Fruit fly (Drosophila melanogaster) S2 (cell line): Measurements from ENCODE around the gene CG13692.

Experiments
- CG8478 ChIP-seq: fragments of >200 bp; optimal IDR thresholded peaks from 2 replicates; lab custom pipeline; 2018
- CTCF ChIP-seq, 2 experiments: fragments of >200 bp; optimal IDR thresholded peaks; 2 replicates each; lab custom pipeline; 2018

DNA sequence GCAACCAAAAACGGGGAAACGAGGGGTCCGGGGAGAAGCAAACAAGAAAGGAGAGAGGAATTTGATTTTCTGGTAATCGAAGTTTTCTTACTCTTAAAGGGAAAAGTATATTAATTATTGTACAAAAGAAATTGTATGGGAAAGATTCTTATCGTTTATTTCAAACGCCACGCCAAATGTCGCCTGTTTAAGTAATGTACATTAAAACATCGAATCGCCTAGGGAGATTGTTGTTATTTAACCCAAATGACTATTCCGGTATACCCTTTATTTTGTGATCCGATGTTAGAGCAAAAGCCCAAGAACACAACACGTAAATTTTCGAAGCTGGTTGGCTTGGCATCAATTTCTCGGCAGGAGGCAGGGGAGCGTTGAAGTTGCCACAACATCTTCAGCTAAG lies 17.8 kb downstream of the CG13692 start:
- TF ChIP-seq CG8478 (lab: Kevin White, UChicago) = no peak
- TF ChIP-seq CTCF (optimal IDR thresholded peaks at IDR 0.05; lab: Kevin White, UChicago) = no peak
